Fruit fly (Drosophila melanogaster): ENCODE measurements around the gene CG13950.
A peak's percentile ranks its signal among the peaks of the same experiment; 100 is the strongest.

Gene CG13950

DNA sequence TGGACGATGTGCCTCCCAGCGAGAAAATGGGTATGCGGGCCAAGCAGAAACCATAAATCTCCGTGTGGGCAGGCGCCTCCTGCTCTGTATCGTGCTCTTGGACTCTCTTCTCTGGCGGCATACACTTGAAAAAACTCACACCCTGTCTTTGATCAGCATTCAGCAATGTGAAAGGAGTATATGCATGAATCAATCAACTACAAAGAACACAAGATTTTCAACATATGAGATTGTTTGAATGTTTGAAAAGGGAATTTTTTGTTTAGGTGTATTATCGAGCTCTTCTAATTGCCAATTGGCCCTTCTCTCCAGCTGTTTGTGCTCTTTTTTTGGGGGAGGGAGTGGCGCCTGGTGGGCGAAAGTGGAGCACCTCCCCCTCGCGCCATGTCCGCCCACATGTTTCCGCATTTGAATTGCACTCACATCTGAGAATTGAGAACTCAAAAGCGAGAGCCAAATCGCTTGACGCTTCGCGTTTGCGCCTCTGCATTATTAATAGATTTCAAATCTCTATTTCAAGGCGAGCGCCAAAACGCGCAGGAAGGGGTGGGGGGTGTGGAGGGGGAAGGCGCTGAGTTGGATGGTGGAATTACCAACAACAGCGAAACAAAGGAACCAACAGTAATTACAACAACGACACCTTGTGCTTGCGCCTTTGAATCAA is 14.5 kb upstream of the CG13950 start (continued):
- TF ChIP-seq Side (GFP tag; optimal IDR thresholded peaks at IDR 0.05) = peak; percentile 88
- no peak for TF ChIP-seq sna (GFP tag; IDR thresholded peaks at IDR 0.05; ENCODE audit: partially characterized antibody)
- peak; percentile 87 for TF ChIP-seq pb (GFP tag; optimal IDR thresholded peaks at IDR 0.05)
- peak; percentile 92 for TF ChIP-seq CG2678 (tag; optimal IDR thresholded peaks at IDR 0.05)
- TF ChIP-seq psq (GFP tag; optimal IDR thresholded peaks at IDR 0.05) = peak; percentile 53
- peak; percentile 93 for TF ChIP-seq Ptx1 (GFP tag; IDR thresholded peaks at IDR 0.05)
- TF ChIP-seq CG12769 (tag; optimal IDR thresholded peaks at IDR 0.05) = peak; percentile 95
- TF ChIP-seq Hr39 (optimal IDR thresholded peaks at IDR 0.05) = no peak
- TF ChIP-seq crol (GFP tag; IDR thresholded peaks at IDR 0.05) = peak; percentile 87
- TF ChIP-seq CG42726 (GFP tag; IDR thresholded peaks at IDR 0.05; ENCODE audit: partially characterized antibody) = no peak
- peak; percentile 100 for TF ChIP-seq sr (GFP tag; IDR thresholded peaks at IDR 0.05)
- peak; percentile 77 for TF ChIP-seq CG5180 (GFP tag; optimal IDR thresholded peaks at IDR 0.05)
- TF ChIP-seq tgo (GFP tag; IDR thresholded peaks at IDR 0.05) = peak; percentile 84
- peak; percentile 72 for TF ChIP-seq gcm (GFP tag; optimal IDR thresholded peaks at IDR 0.05)
- TF ChIP-seq CG14441 (GFP tag; IDR thresholded peaks at IDR 0.05) = peak; percentile 89
- TF ChIP-seq Asciz (GFP tag; optimal IDR thresholded peaks at IDR 0.05) = peak; percentile 87
- peak; percentile 59 for TF ChIP-seq salm (tag; optimal IDR thresholded peaks at IDR 0.05)
- no peak for TF ChIP-seq HLH4C (GFP tag; IDR thresholded peaks at IDR 0.05; ENCODE audit: partially characterized antibody)
- TF ChIP-seq CG13775 (GFP tag; optimal IDR thresholded peaks at IDR 0.05) = peak; percentile 59
- TF ChIP-seq tio (GFP tag; optimal IDR thresholded peaks at IDR 0.05) = peak; percentile 54
- peak; percentile 88; the same call in 3 of the 4 replicates for TF ChIP-seq Gug (GFP tag; IDR thresholded peaks at IDR 0.05)
- peak; percentile 82 for TF ChIP-seq HLH54F (GFP tag; optimal IDR thresholded peaks at IDR 0.05)
- peak; percentile 88 for TF ChIP-seq CG9609 (GFP tag; optimal IDR thresholded peaks at IDR 0.05)
- peak; percentile 90 for TF ChIP-seq CHES-1-like (GFP tag; optimal IDR thresholded peaks at IDR 0.05)
- TF ChIP-seq grn (GFP tag; optimal IDR thresholded peaks at IDR 0.05) = no peak
- peak; percentile 87 for TF ChIP-seq sens-2 (GFP tag; IDR thresholded peaks at IDR 0.05)
- peak; percentile 53; the same call in 1 of the 2 replicates for TF ChIP-seq CG10959 (GFP tag; IDR thresholded peaks at IDR 0.05)
- peak; percentile 59 for TF ChIP-seq D19B (GFP tag; optimal IDR thresholded peaks at IDR 0.05)
- TF ChIP-seq Opbp (GFP tag; IDR thresholded peaks at IDR 0.05; ENCODE audit: partially characterized antibody) = no peak
- peak; percentile 72 for TF ChIP-seq D19A (tag; optimal IDR thresholded peaks at IDR 0.05)
- TF ChIP-seq da (GFP tag; optimal IDR thresholded peaks at IDR 0.05) = peak; percentile 62
- TF ChIP-seq CG12155 (GFP tag; optimal IDR thresholded peaks at IDR 0.05) = peak; percentile 79
- peak; percentile 81 for TF ChIP-seq seq (GFP tag; IDR thresholded peaks at IDR 0.05)
- TF ChIP-seq CG8478 (optimal IDR thresholded peaks at IDR 0.05) = no peak
- TF ChIP-seq kah (GFP tag; optimal IDR thresholded peaks at IDR 0.05) = peak; percentile 56
- TF ChIP-seq pfk (GFP tag; optimal IDR thresholded peaks at IDR 0.05) = no peak
- peak; percentile 87 for TF ChIP-seq CG8924 (tag; optimal IDR thresholded peaks at IDR 0.05)
- peak; percentile 86 for TF ChIP-seq Blimp-1 (GFP tag; optimal IDR thresholded peaks at IDR 0.05)
- TF ChIP-seq unc-4 (GFP tag; IDR thresholded peaks at IDR 0.05; ENCODE audit: partially characterized antibody) = no peak
- TF ChIP-seq CG11696 (GFP tag; IDR thresholded peaks at IDR 0.05) = peak; percentile 75
- peak; percentile 86 for TF ChIP-seq CG3163 (GFP tag; optimal IDR thresholded peaks at IDR 0.05)
- peak; percentile 75 for TF ChIP-seq sug (tag; optimal IDR thresholded peaks at IDR 0.05)
- peak; percentile 74 for TF ChIP-seq mirr (GFP tag; optimal IDR thresholded peaks at IDR 0.05)
- TF ChIP-seq Dip3 (GFP tag; optimal IDR thresholded peaks at IDR 0.05) = peak; percentile 69
- TF ChIP-seq CG17912 (GFP tag; optimal IDR thresholded peaks at IDR 0.05) = peak; percentile 7
- TF ChIP-seq CG11247 (GFP tag; IDR thresholded peaks at IDR 0.05) = peak; percentile 87
- peak; percentile 51 for TF ChIP-seq trh (GFP tag; optimal IDR thresholded peaks at IDR 0.05)
- TF ChIP-seq B-H2 (GFP tag; optimal IDR thresholded peaks at IDR 0.05) = peak; percentile 72
- peak; percentile 59 for TF ChIP-seq NC2β (GFP tag; optimal IDR thresholded peaks at IDR 0.05)
- TF ChIP-seq br (optimal IDR thresholded peaks at IDR 0.05) = no peak
- TF ChIP-seq CG17612 (GFP tag; IDR thresholded peaks at IDR 0.05) = peak; percentile 82

Measured in whole organism, embryonic.